Fruit fly (Drosophila melanogaster) whole organism, wandering third instar larva: Measurements from ENCODE around the gene Ykt6.

Experiments used
- Abd-B ChIP-seq: fragments of >200 bp; optimal IDR thresholded peaks from 2 replicates; lab custom pipeline; 2017; ENCODE audit warnings: missing biosample characterization, missing genetic modification characterization
- CG32264 ChIP-seq: fragments of 200-800 bp; sonication (Bioruptor generic); optimal IDR thresholded peaks from 2 replicates; lab custom pipeline; 2016; ENCODE audit warnings: missing biosample characterization, missing genetic modification characterization
- CG9705 ChIP-seq: fragments of 200-800 bp; sonication (Bioruptor generic); optimal IDR thresholded peaks from 2 replicates; lab custom pipeline; 2018; ENCODE audit warnings: missing biosample characterization, mild to moderate bottlenecking, missing genetic modification characterization
- CrebA ChIP-seq: fragments of 200-800 bp; sonication (Bioruptor generic); optimal IDR thresholded peaks from 2 replicates; lab custom pipeline; 2016; ENCODE audit warnings: missing biosample characterization, mild to moderate bottlenecking, missing genetic modification characterization, borderline replicate concordance
- Dfd ChIP-seq: fragments of >200 bp; optimal IDR thresholded peaks from 2 replicates; lab custom pipeline; 2017; ENCODE audit warnings: missing biosample characterization, missing genetic modification characterization
- Dif ChIP-seq: fragments of 200-275, 200-300 bp; sonication (Bioruptor generic); optimal IDR thresholded peaks from 2 replicates; lab custom pipeline; 2018; ENCODE audit warnings: missing biosample characterization, missing genetic modification characterization; ENCODE audit not compliant: partially characterized antibody
- GATAd ChIP-seq: sonication (Bioruptor generic); optimal IDR thresholded peaks from 2 replicates; lab custom pipeline; 2016; ENCODE audit warnings: missing biosample characterization, missing genetic modification characterization
- HLH106 ChIP-seq: fragments of 200-800 bp; optimal IDR thresholded peaks from 3 replicates; lab custom pipeline; 2019; ENCODE audit warnings: missing biosample characterization, mild to moderate bottlenecking, missing genetic modification characterization, moderate library complexity
- Hnf4 ChIP-seq: fragments of 200-800 bp; sonication (Bioruptor generic); optimal IDR thresholded peaks from 2 replicates; lab custom pipeline; 2016; ENCODE audit warnings: missing biosample characterization, mild to moderate bottlenecking, missing genetic modification characterization
- Hr78 ChIP-seq: fragments of >200 bp; optimal IDR thresholded peaks from 2 replicates; lab custom pipeline; 2017; ENCODE audit warnings: missing biosample characterization, missing genetic modification characterization
- Hr83 ChIP-seq: fragments of 200-300 bp; sonication (Bioruptor generic); optimal IDR thresholded peaks from 2 replicates; lab custom pipeline; 2016; ENCODE audit warnings: missing biosample characterization, mild to moderate bottlenecking, missing genetic modification characterization, moderate library complexity; ENCODE audit not compliant: poor library complexity, severe bottlenecking
- Jra ChIP-seq: sonication (Bioruptor generic); optimal IDR thresholded peaks from 2 replicates; lab custom pipeline; 2016; ENCODE audit warnings: missing biosample characterization, missing genetic modification characterization
- Mio ChIP-seq: sonication (Bioruptor generic); optimal IDR thresholded peaks from 2 replicates; lab custom pipeline; 2016; ENCODE audit warnings: missing biosample characterization, missing genetic modification characterization
- Myc ChIP-seq: fragments of >200 bp; optimal IDR thresholded peaks from 2 replicates; lab custom pipeline; 2017
- N ChIP-seq: fragments of >200 bp; optimal IDR thresholded peaks from 2 replicates; lab custom pipeline; 2018; ENCODE audit warnings: missing biosample characterization, missing external identifiers, missing genetic modification characterization
- OdsH ChIP-seq: fragments of 200-800 bp; sonication (Bioruptor generic); optimal IDR thresholded peaks from 2 replicates; lab custom pipeline; 2016; ENCODE audit warnings: missing biosample characterization, mild to moderate bottlenecking, missing genetic modification characterization
- Rel ChIP-seq, 2 experiments: fragments of 200-800 bp; sonication (Bioruptor generic) in 1 of 2; optimal IDR thresholded peaks; 2 replicates in 1 of 2; 3 replicates in 1 of 2; lab custom pipeline; 2016 to 2019; ENCODE audit warnings: mild to moderate bottlenecking in 2 of 2, missing biosample characterization in 2 of 2, missing genetic modification characterization in 2 of 2, moderate library complexity in 1 of 2
- Sp1 ChIP-seq: fragments of 200-800 bp; sonication (Bioruptor generic); optimal IDR thresholded peaks from 3 replicates; lab custom pipeline; 2019; ENCODE audit warnings: missing biosample characterization, mild to moderate bottlenecking, missing genetic modification characterization, moderate library complexity
- Vsx2 ChIP-seq: fragments of 200-300, 225-300 bp; sonication (Bioruptor generic); optimal IDR thresholded peaks from 2 replicates; lab custom pipeline; 2018; ENCODE audit warnings: missing biosample characterization, missing genetic modification characterization; ENCODE audit not compliant: partially characterized antibody
- br ChIP-seq: fragments of 200-800 bp; sonication (Bioruptor generic); optimal IDR thresholded peaks from 2 replicates; lab custom pipeline; 2016; ENCODE audit warnings: missing biosample characterization, missing genetic modification characterization
- brk ChIP-seq: fragments of 200-800 bp; sonication (Bioruptor generic); optimal IDR thresholded peaks from 2 replicates; lab custom pipeline; 2016; ENCODE audit warnings: missing biosample characterization, mild to moderate bottlenecking, missing genetic modification characterization
- dl ChIP-seq, 2 experiments: fragments of 175-275, 200-275 bp in 1 of 2; fragments of 200-275 bp in 1 of 2; sonication (Bioruptor generic); optimal IDR thresholded peaks; lab custom pipeline; 2018; ENCODE audit warnings: mild to moderate bottlenecking in 2 of 2, missing biosample characterization in 2 of 2, missing genetic modification characterization in 2 of 2, moderate library complexity in 2 of 2; ENCODE audit not compliant: partially characterized antibody in 2 of 2, insufficient read depth in 1 of 2
- dmrt93B ChIP-seq: fragments of 200-800 bp; sonication (Bioruptor generic); optimal IDR thresholded peaks from 2 replicates; lab custom pipeline; 2018; ENCODE audit warnings: missing biosample characterization, mild to moderate bottlenecking, missing genetic modification characterization
- dsf ChIP-seq: sonication (Bioruptor generic); optimal IDR thresholded peaks from 2 replicates; lab custom pipeline; 2016; ENCODE audit warnings: missing biosample characterization, missing genetic modification characterization, borderline replicate concordance
- ey ChIP-seq: fragments of 200-800 bp; sonication (Bioruptor generic); optimal IDR thresholded peaks from 2 replicates; lab custom pipeline; 2016; ENCODE audit warnings: missing biosample characterization, missing genetic modification characterization
- foxo ChIP-seq, 2 experiments: fragments of 200-800 bp; sonication (Bioruptor generic); optimal IDR thresholded peaks; 2 replicates in 1 of 2; 3 replicates in 1 of 2; lab custom pipeline; 2016 to 2017; ENCODE audit warnings: missing biosample characterization in 2 of 2, missing genetic modification characterization in 2 of 2
- fru ChIP-seq: fragments of 200-800 bp; sonication (Bioruptor generic); optimal IDR thresholded peaks from 3 replicates; lab custom pipeline; 2016; ENCODE audit warnings: missing biosample characterization, mild to moderate bottlenecking, missing genetic modification characterization
- h ChIP-seq: fragments of 200-800 bp; sonication (Bioruptor generic); optimal IDR thresholded peaks from 3 replicates; lab custom pipeline; 2016; ENCODE audit warnings: missing biosample characterization, mild to moderate bottlenecking, missing genetic modification characterization
- jim ChIP-seq: fragments of 175-275, 200-325 bp; sonication (Bioruptor generic); optimal IDR thresholded peaks from 2 replicates; lab custom pipeline; 2016; ENCODE audit warnings: missing biosample characterization, mild to moderate bottlenecking, missing genetic modification characterization
- lola ChIP-seq: fragments of >200 bp; optimal IDR thresholded peaks from 2 replicates; lab custom pipeline; 2017; ENCODE audit warnings: missing biosample characterization, missing genetic modification characterization
- pan ChIP-seq: fragments of >200 bp; optimal IDR thresholded peaks from 2 replicates; lab custom pipeline; 2017
- psq ChIP-seq: fragments of 200-800 bp; sonication (Bioruptor generic); optimal IDR thresholded peaks from 3 replicates; lab custom pipeline; 2017; ENCODE audit warnings: missing biosample characterization, mild to moderate bottlenecking, missing genetic modification characterization, moderate library complexity
- rgr ChIP-seq: fragments of 200-800 bp; sonication (Bioruptor generic); optimal IDR thresholded peaks from 3 replicates; lab custom pipeline; 2016; ENCODE audit warnings: missing biosample characterization, mild to moderate bottlenecking, missing genetic modification characterization
- sage ChIP-seq: fragments of 200-800 bp; sonication (Bioruptor generic); optimal IDR thresholded peaks from 2 replicates; lab custom pipeline; 2016; ENCODE audit warnings: missing biosample characterization, mild to moderate bottlenecking, missing genetic modification characterization
- sv ChIP-seq: fragments of 200-800 bp; sonication (Bioruptor generic); optimal IDR thresholded peaks from 3 replicates; lab custom pipeline; 2016; ENCODE audit warnings: missing biosample characterization, missing genetic modification characterization
- tai ChIP-seq: sonication (Bioruptor generic); optimal IDR thresholded peaks from 2 replicates; lab custom pipeline; 2016; ENCODE audit warnings: missing biosample characterization, missing genetic modification characterization
- usp ChIP-seq: fragments of >200 bp; optimal IDR thresholded peaks from 2 replicates; lab custom pipeline; 2017; ENCODE audit warnings: missing biosample characterization, missing genetic modification characterization
- woc ChIP-seq: sonication (Bioruptor generic); optimal IDR thresholded peaks from 2 replicates; lab custom pipeline; 2016; ENCODE audit warnings: missing biosample characterization, mild to moderate bottlenecking, missing genetic modification characterization

Ykt6 gene

DNA sequence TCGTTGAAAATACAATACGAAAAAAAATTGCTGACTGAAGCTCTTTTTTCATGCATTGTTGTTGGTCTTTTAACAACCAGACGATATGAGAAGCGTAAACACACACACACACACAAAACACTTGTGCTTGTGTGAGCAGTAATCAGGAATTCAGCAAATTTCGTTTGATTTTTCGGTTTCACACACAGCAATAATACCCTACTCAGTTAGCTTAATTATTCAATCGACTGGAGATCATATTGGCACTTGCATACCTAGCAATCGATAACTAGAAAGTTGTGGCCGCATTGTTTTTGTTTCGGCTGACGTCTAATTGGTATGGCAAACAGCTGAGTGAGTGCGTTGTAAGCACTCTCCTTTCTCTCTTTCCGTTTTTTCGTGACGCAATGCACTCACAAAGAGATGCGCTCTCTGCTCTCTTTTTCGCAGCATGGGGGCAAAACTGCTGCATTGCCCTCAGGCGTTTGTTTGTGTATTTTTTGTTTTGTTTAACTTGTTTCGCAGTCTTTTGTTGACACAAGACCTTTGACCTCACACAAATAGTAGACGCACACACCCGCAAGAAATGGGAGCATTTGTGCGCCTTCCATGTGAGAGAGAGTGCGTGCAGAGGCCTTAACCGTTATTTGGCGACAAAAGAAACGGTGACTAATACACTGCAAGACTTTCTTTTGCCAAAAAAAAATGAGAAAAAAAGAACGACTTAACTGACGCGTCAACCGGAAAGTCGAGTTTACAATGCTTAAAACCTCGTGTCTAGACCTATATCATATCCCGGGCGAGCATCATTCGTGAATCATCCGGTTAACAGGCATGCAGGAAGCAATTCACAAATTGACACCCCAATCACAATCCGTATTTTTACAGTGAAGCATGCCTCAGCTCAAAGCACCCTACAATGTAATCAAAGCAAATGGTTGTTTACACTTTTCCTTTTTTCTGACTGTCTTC lies 24.8 kb downstream of the Ykt6 start:
- TF ChIP-seq sv (GFP tag; lab: Kevin White, UChicago), result no peak
- TF ChIP-seq OdsH, result peak; percentile 61
- peak; percentile 50 for TF ChIP-seq Rel (GFP tag; optimal IDR thresholded peaks at IDR 0.05; lab: Kevin White, UChicago)
- peak; percentile 8 for TF ChIP-seq Rel (tag; optimal IDR thresholded peaks at IDR 0.05; lab: Kevin White, UChicago)
- TF ChIP-seq jim (GFP tag; lab: Kevin White, UChicago), result no peak
- TF ChIP-seq fru (GFP tag; lab: Kevin White, UChicago), result peak; percentile 71
- TF ChIP-seq woc (GFP tag; lab: Kevin White, UChicago), result peak; percentile 46
- peak; percentile 69 for TF ChIP-seq HLH106 (tag; lab: Kevin White, UChicago)
- peak; percentile 77 for TF ChIP-seq rgr
- no peak for TF ChIP-seq dsf (GFP tag; lab: Kevin White, UChicago)
- TF ChIP-seq Sp1 (GFP tag; lab: Kevin White, UChicago), result peak; percentile 54
- TF ChIP-seq Dfd (GFP tag; lab: Kevin White, UChicago), result no peak
- peak; percentile 24 to 65 for TF ChIP-seq foxo (GFP tag; optimal IDR thresholded peaks at IDR 0.05; lab: Kevin White, UChicago)
- no peak for TF ChIP-seq pan (lab: Kevin White, UChicago)
- peak; percentile 41 for TF ChIP-seq CG32264 (GFP tag; lab: Kevin White, UChicago)
- peak; percentile 49 for TF ChIP-seq Hnf4 (GFP tag; lab: Kevin White, UChicago)
- TF ChIP-seq lola (GFP tag; lab: Kevin White, UChicago), result no peak
- peak; percentile 60 for TF ChIP-seq br (GFP tag; lab: Kevin White, UChicago)
- peak; percentile 45 for TF ChIP-seq Hr83 (GFP tag; lab: Kevin White, UChicago)
- no peak for TF ChIP-seq N (GFP tag; lab: Kevin White, UChicago)
- peak; percentile 79 for TF ChIP-seq ey
- TF ChIP-seq Abd-B (GFP tag; lab: Kevin White, UChicago), result no peak
- TF ChIP-seq GATAd, result no peak
- peak; percentile 44 for TF ChIP-seq psq (GFP tag; lab: Kevin White, UChicago)
- peak; percentile 74 to 86 for TF ChIP-seq dl (GFP tag; optimal IDR thresholded peaks at IDR 0.05; lab: Kevin White, UChicago; ENCODE audit: insufficient read depth in 1 of 2, partially characterized antibody in 2 of 2)
- TF ChIP-seq CrebA (GFP tag; lab: Kevin White, UChicago), result no peak
- TF ChIP-seq Jra, result peak; percentile 44
- TF ChIP-seq usp, result no peak
- TF ChIP-seq h (GFP tag; lab: Kevin White, UChicago), result peak; percentile 81
- TF ChIP-seq CG9705 (GFP tag; lab: Kevin White, UChicago), result peak; percentile 5
- TF ChIP-seq brk, result no peak
- TF ChIP-seq dmrt93B (GFP tag; lab: Kevin White, UChicago), result peak; percentile 46
- no peak for TF ChIP-seq Myc (lab: Kevin White, UChicago)
- peak; percentile 85 for TF ChIP-seq sage (GFP tag; lab: Kevin White, UChicago)
- TF ChIP-seq Hr78 (GFP tag; lab: Kevin White, UChicago), result no peak
- peak; percentile 85 for TF ChIP-seq Dif (GFP tag; lab: Kevin White, UChicago)
- no peak for TF ChIP-seq tai (GFP tag; lab: Kevin White, UChicago)
- TF ChIP-seq Vsx2 (GFP tag; lab: Kevin White, UChicago), result no peak
- TF ChIP-seq Mio, result no peak

DNA sequence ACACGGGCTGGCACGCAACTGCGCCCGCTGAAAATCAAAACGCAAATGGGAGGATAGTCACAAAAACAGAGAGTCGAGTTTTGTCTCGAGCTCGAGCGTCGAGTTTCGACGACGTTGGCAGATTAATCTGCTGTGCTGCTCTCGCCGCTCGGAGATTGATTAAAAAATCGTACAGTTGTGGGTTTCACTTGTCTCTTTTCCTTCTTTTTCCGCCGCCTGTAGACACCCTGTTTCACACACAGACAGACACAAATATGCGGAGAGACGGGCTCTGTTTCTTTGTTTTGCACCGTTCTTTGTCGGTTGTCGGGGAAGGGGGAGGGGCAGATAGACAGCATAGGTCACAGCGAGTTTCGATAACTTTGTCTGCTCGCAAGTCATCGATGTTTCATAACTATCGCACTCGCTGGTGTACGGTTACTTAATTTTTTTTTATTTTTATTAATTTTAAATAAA lies 26.7 kb downstream of the Ykt6 start, which contains the start of gene orion:
orion (minus strand) TSS at position 51 of the 456 bp plus-strand sequence.
- TF ChIP-seq fru (GFP tag; lab: Kevin White, UChicago), result no peak
- no peak for TF ChIP-seq Hr83 (GFP tag; lab: Kevin White, UChicago)
- peak; percentile 58 for TF ChIP-seq psq (GFP tag; lab: Kevin White, UChicago)
- TF ChIP-seq Rel (GFP tag; optimal IDR thresholded peaks at IDR 0.05; lab: Kevin White, UChicago), result no peak
- TF ChIP-seq Rel (tag; optimal IDR thresholded peaks at IDR 0.05; lab: Kevin White, UChicago), result peak; percentile 69
- TF ChIP-seq usp, result no peak
- TF ChIP-seq Dif (GFP tag; lab: Kevin White, UChicago), result peak; percentile 90
- TF ChIP-seq jim (GFP tag; lab: Kevin White, UChicago), result peak; percentile 60
- peak; percentile 2 for TF ChIP-seq br (GFP tag; lab: Kevin White, UChicago)
- TF ChIP-seq lola (GFP tag; lab: Kevin White, UChicago), result no peak
- peak; percentile 94 for TF ChIP-seq Vsx2 (GFP tag; lab: Kevin White, UChicago)
- no peak for TF ChIP-seq CG9705 (GFP tag; lab: Kevin White, UChicago)
- no peak for TF ChIP-seq Hnf4 (GFP tag; lab: Kevin White, UChicago)
- TF ChIP-seq Mio, result no peak
- peak; percentile 45 to 53 for TF ChIP-seq dl (GFP tag; optimal IDR thresholded peaks at IDR 0.05; lab: Kevin White, UChicago; ENCODE audit: insufficient read depth in 1 of 2, partially characterized antibody in 2 of 2)
